Fruit fly (Drosophila melanogaster) whole organism, prepupa: ENCODE data around the gene Wnk.

ENCODE experiments used
- CG10631 ChIP-seq: fragments of 200-800 bp; sonication (Bioruptor generic); optimal IDR thresholded peaks from 2 replicates; lab custom pipeline; 2016; ENCODE audit warnings: missing biosample characterization, missing genetic modification characterization
- CG11762 ChIP-seq: fragments of 200-800 bp; sonication (Bioruptor generic); optimal IDR thresholded peaks from 3 replicates; lab custom pipeline; 2016; ENCODE audit warnings: missing biosample characterization, missing genetic modification characterization; ENCODE audit not compliant: insufficient read depth
- CG1621 ChIP-seq: fragments of 200-800 bp; sonication (Bioruptor generic); optimal IDR thresholded peaks from 3 replicates; lab custom pipeline; 2018; ENCODE audit warnings: missing biosample characterization, mild to moderate bottlenecking, missing genetic modification characterization
- CG8319 ChIP-seq: fragments of 200-800 bp; sonication (Bioruptor generic); optimal IDR thresholded peaks from 3 replicates; lab custom pipeline; 2016; ENCODE audit warnings: missing biosample characterization, missing genetic modification characterization
- Ets21C ChIP-seq: fragments of 200-800 bp; sonication (Bioruptor generic); optimal IDR thresholded peaks from 3 replicates; lab custom pipeline; 2016; ENCODE audit warnings: missing biosample characterization, missing genetic modification characterization
- Lpt ChIP-seq: fragments of 200-800 bp; sonication (Bioruptor generic); optimal IDR thresholded peaks from 3 replicates; lab custom pipeline; 2016; ENCODE audit warnings: missing biosample characterization, missing genetic modification characterization
- Sox102F ChIP-seq: fragments of 200-800 bp; sonication (Bioruptor generic); optimal IDR thresholded peaks from 2 replicates; lab custom pipeline; 2016; ENCODE audit warnings: missing biosample characterization, mild to moderate bottlenecking, missing genetic modification characterization
- dac ChIP-seq: fragments of 200-800 bp; sonication (Bioruptor generic); optimal IDR thresholded peaks from 2 replicates; lab custom pipeline; 2017; ENCODE audit warnings: missing biosample characterization, mild to moderate bottlenecking, missing genetic modification characterization
- pdm3 ChIP-seq: fragments of 200-800 bp; sonication (Bioruptor generic); optimal IDR thresholded peaks from 3 replicates; lab custom pipeline; 2016; ENCODE audit warnings: missing biosample characterization, missing genetic modification characterization
- vri ChIP-seq: fragments of 200-800 bp; sonication (Bioruptor generic); optimal IDR thresholded peaks from 3 replicates; lab custom pipeline; 2016; ENCODE audit warnings: missing biosample characterization, mild to moderate bottlenecking, missing genetic modification characterization

DNA sequence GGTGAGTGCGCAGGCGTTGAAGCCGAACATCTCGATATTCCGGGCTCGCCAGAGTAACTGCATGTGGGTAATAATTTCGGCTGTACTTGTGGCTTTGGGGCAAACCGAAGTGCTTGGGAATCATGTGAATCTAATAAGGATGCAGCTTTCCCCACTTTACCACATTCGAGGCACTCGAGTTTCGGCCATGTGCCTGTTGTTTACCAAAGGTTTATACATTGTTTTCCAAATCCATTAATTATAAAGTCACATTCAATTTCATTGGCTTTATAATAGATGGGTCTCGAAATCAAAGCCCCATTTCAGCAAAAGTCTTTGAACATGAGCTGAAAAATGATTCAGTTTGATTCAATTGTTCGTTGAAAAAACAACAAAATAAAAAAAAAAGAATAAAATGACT, 10.4 kb upstream of the Wnk start, which contains the start of gene CG7634:
- no peak for TF ChIP-seq Sox102F (GFP tag; lab: Kevin White, UChicago)
- TF ChIP-seq Ets21C (GFP tag; lab: Kevin White, UChicago) = no peak
- no peak for TF ChIP-seq Lpt (GFP tag; lab: Kevin White, UChicago)
- no peak for TF ChIP-seq dac (GFP tag; lab: Kevin White, UChicago)
- no peak for TF ChIP-seq CG10631 (GFP tag; lab: Kevin White, UChicago)
- TF ChIP-seq CG1621 (tag; lab: Kevin White, UChicago) = no peak
- no peak for TF ChIP-seq CG8319 (GFP tag; lab: Kevin White, UChicago)
- no peak for TF ChIP-seq vri (GFP tag; lab: Kevin White, UChicago)
- no peak for TF ChIP-seq pdm3
- TF ChIP-seq CG11762 = no peak
